Fruit fly (Drosophila melanogaster) ovary, adult (tissue): ENCODE data around the gene Cyt-c-p.

ENCODE experiments used
- CG17801 ChIP-seq: fragments of 200-800 bp; optimal IDR thresholded peaks from 2 replicates; lab custom pipeline; 2019; ENCODE audit warnings: missing biosample characterization, mild to moderate bottlenecking, missing genetic modification characterization, moderate library complexity; ENCODE audit not compliant: partially characterized antibody

Cyt-c-p gene

DNA sequence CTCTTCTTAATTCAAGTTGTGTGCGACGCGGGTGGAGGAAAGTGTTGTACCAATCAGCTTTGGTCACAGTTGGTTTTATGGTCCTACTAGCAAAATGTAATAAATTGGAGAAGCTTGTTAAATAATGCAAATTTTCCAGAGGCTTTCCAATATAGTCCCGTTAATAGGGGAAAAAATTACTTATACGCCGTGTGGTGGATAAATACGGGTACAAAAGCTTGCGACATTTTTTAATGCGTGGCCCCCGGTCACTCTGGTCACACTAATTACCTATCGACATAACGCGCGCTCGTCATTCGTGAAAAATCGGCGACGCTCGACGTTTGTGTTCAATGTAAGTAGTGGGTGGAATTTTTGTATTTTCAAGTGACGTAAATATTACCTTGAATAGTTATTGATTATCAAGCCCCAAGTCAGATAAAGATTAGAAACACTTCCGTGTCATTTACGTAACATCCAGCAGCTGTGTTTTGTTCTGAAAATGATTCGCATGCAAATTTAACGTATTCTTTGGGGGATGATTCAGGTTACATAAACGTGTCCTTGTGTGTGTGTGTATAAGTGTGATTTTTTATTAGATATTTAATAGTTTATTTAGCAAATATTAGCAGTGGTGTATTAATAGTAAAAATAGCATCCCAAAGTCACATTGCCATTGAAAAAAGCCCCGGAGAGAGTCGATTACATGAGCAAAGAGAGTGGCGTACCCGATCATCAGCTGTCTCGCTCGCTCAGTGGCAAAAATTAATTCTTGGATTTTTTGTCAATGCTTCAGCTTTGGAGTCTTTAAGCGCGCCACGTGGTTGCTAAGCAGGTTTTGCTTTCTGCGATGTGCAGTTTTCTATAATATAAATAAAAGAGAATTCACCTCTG lies at the start of gene Cyt-c-p:
TSS of gene Cyt-c-p (plus strand) at position 290 of the 873 bp plus-strand sequence.
- TF ChIP-seq CG17801 (GFP tag; lab: Kevin White, UChicago): peak; percentile 19

DNA sequence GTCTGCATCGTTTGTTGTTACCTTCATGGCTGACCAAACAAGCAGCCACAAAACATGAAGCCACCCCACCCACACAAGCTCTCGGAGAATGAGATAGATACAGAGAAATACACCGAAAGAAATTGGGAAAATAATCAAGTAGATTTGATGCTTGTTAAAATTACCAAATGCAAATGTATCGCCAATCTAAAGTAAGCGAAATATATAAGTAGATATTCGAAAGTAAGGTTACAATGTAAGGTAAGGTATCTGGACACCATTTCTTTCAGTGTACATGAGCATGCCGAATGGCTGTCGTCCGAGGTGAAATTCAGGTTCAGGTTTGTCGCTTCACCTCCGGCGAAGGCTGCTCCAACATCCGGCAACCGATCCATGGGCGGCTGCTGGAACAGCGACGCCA lies 47.4 kb upstream of the Cyt-c-p start:
- no peak for TF ChIP-seq CG17801 (GFP tag; lab: Kevin White, UChicago)

dm6 chr2L:16676651-16677359 lies 42.9 kb upstream of the Cyt-c-p start, which contains the start of the genes Trpgamma and her:
Gene Trpgamma, minus strand, starts transcription at chr2L:16676701.
Gene her, plus strand, starts transcription at chr2L:16677185.
- peak; percentile 41 for TF ChIP-seq CG17801 (GFP tag; lab: Kevin White, UChicago)

DNA sequence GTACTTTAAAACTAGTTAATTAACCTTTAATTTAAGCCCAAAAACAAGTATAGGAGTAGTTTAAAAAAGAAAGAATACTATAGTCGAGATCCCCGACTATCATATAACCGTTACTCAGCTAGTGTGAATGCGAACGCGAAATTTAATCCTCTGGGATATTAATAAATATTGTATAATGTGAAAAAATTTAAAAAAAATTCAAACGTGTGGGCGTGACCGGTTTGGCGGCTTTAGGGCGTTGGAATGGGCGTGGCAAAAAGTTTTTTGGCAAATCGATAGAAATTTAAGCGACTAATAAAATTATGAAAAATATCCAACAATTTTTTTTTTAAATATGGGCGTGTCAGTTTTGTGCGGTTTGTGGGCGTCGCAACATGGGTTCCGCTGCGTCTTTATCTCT lies 40.7 kb upstream of the Cyt-c-p start:
- no peak for TF ChIP-seq CG17801 (GFP tag; lab: Kevin White, UChicago)

- peak; percentile 31 for TF ChIP-seq CG17801 (GFP tag; lab: Kevin White, UChicago)
These were observed 39.7 kb upstream of the Cyt-c-p start, which contains the start of the genes grp and squ for dm6 chr2L:16679817-16680683. Gene grp, plus strand, starts transcription at chr2L:16680054. Gene squ, plus strand, starts transcription at chr2L:16680054.

dm6 chr2L:16682203-16682602 lies 37.5 kb upstream of the Cyt-c-p start, which contains the start of gene CG33552:
Gene CG33552, plus strand, starts transcription at chr2L:16682503.
- no peak for TF ChIP-seq CG17801 (GFP tag; lab: Kevin White, UChicago)

DNA sequence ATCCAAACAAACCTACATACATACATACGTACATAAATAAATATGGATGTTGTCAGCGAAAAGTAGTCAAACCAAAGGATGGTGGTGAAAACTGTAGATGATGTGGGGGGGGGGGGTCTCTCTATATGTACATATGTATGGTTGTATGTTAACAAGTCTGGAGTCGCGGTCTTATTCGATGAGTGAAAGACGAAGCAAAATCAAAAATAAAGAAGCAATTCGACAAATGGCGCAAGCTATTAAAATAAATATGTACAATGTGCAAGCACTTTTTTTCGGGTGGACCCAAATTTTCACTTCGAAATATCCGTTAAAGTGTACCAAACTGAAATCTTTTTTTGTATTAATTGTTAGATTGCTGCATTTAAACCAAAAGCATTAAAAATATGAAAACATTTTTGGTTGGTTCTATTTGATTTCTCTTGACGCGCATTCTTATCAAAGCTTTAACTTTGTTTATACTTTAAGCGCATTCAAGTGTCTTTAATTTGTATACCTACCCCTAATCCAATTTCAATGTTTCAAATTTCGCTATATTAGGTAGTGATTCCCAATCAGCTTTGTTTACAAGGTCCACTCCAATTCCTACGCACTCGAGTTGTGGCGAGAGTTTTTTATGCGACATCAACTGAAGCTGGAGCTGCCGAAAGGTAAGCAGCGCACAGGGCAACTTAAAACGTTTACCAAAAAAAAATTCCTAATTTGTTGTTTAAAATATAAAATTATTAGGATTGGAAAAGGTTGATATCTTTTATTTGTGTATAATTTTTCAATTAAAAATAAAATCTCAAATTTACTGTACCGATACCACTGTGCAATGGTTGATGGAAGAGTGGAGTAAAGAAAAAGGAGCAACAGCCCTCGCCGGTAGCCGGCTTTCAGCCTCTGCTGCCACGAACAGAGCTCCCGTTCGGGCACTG lies 35.5 kb upstream of the Cyt-c-p start, which contains the start of gene CG31807:
TSS of gene CG31807 (minus strand) at position 51 of the 920 bp plus-strand sequence.
- TF ChIP-seq CG17801 (GFP tag; lab: Kevin White, UChicago): peak; percentile 92

DNA sequence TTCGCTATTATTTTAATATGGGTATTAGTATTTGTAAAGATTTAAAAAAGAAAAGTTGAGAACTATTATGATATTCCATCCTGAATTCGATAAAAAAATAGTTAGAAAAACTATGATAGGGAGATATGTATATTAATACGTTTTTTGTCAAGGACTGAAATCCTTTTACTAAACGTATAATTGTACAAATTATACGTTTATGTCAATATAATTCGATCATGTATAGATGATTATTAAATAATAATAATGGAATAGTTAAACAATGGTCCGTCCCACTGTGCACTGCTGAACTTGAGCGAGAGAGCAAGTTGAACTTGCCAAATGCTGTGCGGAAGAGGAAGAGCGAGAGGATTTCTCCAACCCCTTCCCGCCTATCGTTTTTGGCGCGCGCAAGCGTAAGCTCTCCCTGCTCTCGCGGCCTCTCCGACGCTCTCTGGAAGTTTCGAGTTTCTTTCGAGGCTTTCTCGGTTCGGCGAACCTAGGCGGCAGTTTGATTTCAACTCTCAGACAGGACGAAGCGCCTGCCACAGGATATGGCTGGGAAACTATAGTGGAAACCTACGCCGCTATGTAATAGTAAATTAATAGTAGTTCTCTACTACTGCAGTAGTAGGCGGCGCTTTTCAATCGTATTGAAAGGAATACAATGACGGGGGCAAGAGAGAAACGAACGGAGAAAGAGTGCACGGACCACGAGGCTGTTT lies 34.7 kb upstream of the Cyt-c-p start:
- peak; percentile 47 for TF ChIP-seq CG17801 (GFP tag; lab: Kevin White, UChicago)

dm6 chr2L:16685612-16685912 lies 34.2 kb upstream of the Cyt-c-p start:
- TF ChIP-seq CG17801 (GFP tag; lab: Kevin White, UChicago): no peak

DNA sequence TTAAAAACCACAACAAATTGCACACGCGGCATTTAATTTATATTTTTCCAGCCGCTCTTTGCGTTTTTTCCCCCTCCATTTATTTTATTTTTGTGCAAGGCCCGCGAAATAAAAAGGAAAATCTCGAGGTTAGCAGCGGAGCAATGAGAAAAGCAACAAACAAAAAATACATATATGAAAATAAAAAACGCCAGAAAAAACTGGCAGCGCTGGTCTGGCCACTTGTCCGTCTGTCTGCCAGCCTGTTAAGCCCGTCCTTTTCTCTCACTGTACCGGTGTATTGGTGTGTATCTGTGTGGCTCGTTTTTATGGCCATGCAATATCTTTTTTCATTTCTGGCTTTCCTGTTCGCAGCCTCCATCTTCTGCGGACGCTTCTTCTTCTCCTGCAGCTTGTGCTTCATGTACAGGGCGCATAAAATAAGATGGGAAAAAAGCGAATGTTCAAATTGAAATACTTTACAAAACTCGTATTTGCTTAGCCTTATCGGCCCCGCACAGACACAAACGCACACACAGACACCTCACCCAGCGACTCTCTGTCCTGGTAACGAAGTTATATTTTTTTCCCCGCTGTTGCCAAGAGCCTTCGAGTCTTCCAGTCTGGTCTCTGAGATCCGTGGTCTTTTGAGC lies 33.2 kb upstream of the Cyt-c-p start:
- no peak for TF ChIP-seq CG17801 (GFP tag; lab: Kevin White, UChicago)

DNA sequence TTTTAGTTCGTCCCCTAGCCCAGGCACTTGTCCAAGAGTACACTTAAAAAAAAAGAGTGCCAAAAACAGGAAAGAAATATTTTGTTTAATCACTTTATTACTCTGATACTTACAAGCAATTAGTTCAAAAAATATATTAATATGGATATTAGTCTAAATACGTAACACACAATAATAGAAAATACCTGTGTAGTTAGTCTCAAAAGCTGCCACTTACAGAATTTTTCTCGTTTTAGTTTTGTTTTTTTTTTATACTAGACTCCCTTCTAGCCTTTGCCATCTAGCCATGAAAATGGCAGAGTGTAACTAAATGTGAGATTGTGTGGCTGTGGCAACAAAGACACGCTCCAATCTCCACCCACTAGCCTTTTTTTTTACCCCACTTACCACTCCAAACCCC lies 31.9 kb upstream of the Cyt-c-p start:
- TF ChIP-seq CG17801 (GFP tag; lab: Kevin White, UChicago): no peak

- no peak for TF ChIP-seq CG17801 (GFP tag; lab: Kevin White, UChicago)
These were observed 29.7 kb upstream of the Cyt-c-p start for dm6 chr2L:16689800-16690618.
